Worm (Caenorhabditis elegans): Measurements from ENCODE around the gene R53.5.

Gene R53.5

ce11 chrII:9970438-9971092 lies at the start of gene R53.5:
Gene R53.5, minus strand, starts transcription at chrII:9970488.
- TF ChIP-seq mab-5 (tag; optimal IDR thresholded peaks at IDR 0.05) = no peak
- TF ChIP-seq unc-120 (tag; optimal IDR thresholded peaks at IDR 0.05; ENCODE audit: poor library complexity, severe bottlenecking) = no peak
- TF ChIP-seq ceh-83 (GFP tag; optimal IDR thresholded peaks at IDR 0.05) = no peak
- TF ChIP-seq blmp-1 (tag; optimal IDR thresholded peaks at IDR 0.05) = no peak
- TF ChIP-seq drap-1 (GFP tag; optimal IDR thresholded peaks at IDR 0.05) = no peak
- no peak for TF ChIP-seq unc-39 (tag; optimal IDR thresholded peaks at IDR 0.05)
- no peak for TF ChIP-seq nhr-2 (tag; optimal IDR thresholded peaks at IDR 0.05)
- no peak for TF ChIP-seq hlh-1 (tag; optimal IDR thresholded peaks at IDR 0.05)
- TF ChIP-seq flh-1 (GFP tag; optimal IDR thresholded peaks at IDR 0.05) = no peak
- TF ChIP-seq nhr-28 (tag; optimal IDR thresholded peaks at IDR 0.05) = no peak
- no peak for TF ChIP-seq M03D4.4 (tag; optimal IDR thresholded peaks at IDR 0.05)

ce11 chrII:10019669-10020068 lies 49.4 kb upstream of the R53.5 start:
- no peak for TF ChIP-seq lin-13 (tag; optimal IDR thresholded peaks at IDR 0.05)
- TF ChIP-seq nhr-28 (tag; optimal IDR thresholded peaks at IDR 0.05) = no peak
- no peak for TF ChIP-seq lsy-2 (tag; optimal IDR thresholded peaks at IDR 0.05)
- no peak for TF ChIP-seq nhr-76 (tag; optimal IDR thresholded peaks at IDR 0.05)
- no peak for TF ChIP-seq snpc-4 (tag; optimal IDR thresholded peaks at IDR 0.05)
- TF ChIP-seq ceh-83 (GFP tag; optimal IDR thresholded peaks at IDR 0.05) = no peak
- TF ChIP-seq sptf-1 (tag; optimal IDR thresholded peaks at IDR 0.05) = no peak
- no peak for TF ChIP-seq cnd-1 (tag; optimal IDR thresholded peaks at IDR 0.05)
- TF ChIP-seq zip-8 (tag; optimal IDR thresholded peaks at IDR 0.05) = no peak
- TF ChIP-seq nhr-2 (tag; optimal IDR thresholded peaks at IDR 0.05) = no peak

- no peak for TF ChIP-seq mab-5 (tag; optimal IDR thresholded peaks at IDR 0.05)
Observed at ce11 chrII:10017528-10017927, 47.2 kb upstream of the R53.5 start.

ce11 chrII:10016013-10016412 lies 45.7 kb upstream of the R53.5 start, which contains the start of gene lec-2:
Gene lec-2, minus strand, starts transcription at chrII:10016183.
- TF ChIP-seq lin-13 (tag; optimal IDR thresholded peaks at IDR 0.05) = no peak
- TF ChIP-seq bed-3 (GFP tag; optimal IDR thresholded peaks at IDR 0.05) = no peak
- TF ChIP-seq nhr-28 (tag; optimal IDR thresholded peaks at IDR 0.05) = no peak
- no peak for TF ChIP-seq nhr-12 (tag; optimal IDR thresholded peaks at IDR 0.05)
- TF ChIP-seq elt-1 (tag; optimal IDR thresholded peaks at IDR 0.05; ENCODE audit: borderline replicate concordance, insufficient read depth) = no peak
- TF ChIP-seq flh-1 (GFP tag; optimal IDR thresholded peaks at IDR 0.05) = no peak
- no peak for TF ChIP-seq cnd-1 (tag; optimal IDR thresholded peaks at IDR 0.05)
- TF ChIP-seq mep-1 (tag; optimal IDR thresholded peaks at IDR 0.05) = no peak
- TF ChIP-seq hlh-1 (tag; optimal IDR thresholded peaks at IDR 0.05) = no peak

ce11 chrII:10014384-10014783 lies 44.1 kb upstream of the R53.5 start:
- no peak for TF ChIP-seq elt-3 (tag; optimal IDR thresholded peaks at IDR 0.05)
- TF ChIP-seq lsy-2 (tag; optimal IDR thresholded peaks at IDR 0.05) = no peak
- no peak for TF ChIP-seq drap-1 (GFP tag; optimal IDR thresholded peaks at IDR 0.05)
- TF ChIP-seq nhr-76 (tag; optimal IDR thresholded peaks at IDR 0.05) = no peak
- TF ChIP-seq M03D4.4 (tag; optimal IDR thresholded peaks at IDR 0.05) = no peak
- TF ChIP-seq lin-32 (GFP tag; optimal IDR thresholded peaks at IDR 0.05) = no peak
- TF ChIP-seq zip-8 (tag; optimal IDR thresholded peaks at IDR 0.05) = no peak
- TF ChIP-seq lin-13 (tag; optimal IDR thresholded peaks at IDR 0.05) = no peak
- no peak for TF ChIP-seq blmp-1 (tag; optimal IDR thresholded peaks at IDR 0.05)
- no peak for TF ChIP-seq unc-39 (tag; optimal IDR thresholded peaks at IDR 0.05)
- no peak for TF ChIP-seq hlh-1 (tag; optimal IDR thresholded peaks at IDR 0.05)

- TF ChIP-seq nhr-12 (tag; optimal IDR thresholded peaks at IDR 0.05) (no peak), mep-1 (tag; optimal IDR thresholded peaks at IDR 0.05) (no peak), unc-39 (tag; optimal IDR thresholded peaks at IDR 0.05) (no peak), elt-3 (tag; optimal IDR thresholded peaks at IDR 0.05) (no peak), unc-62 (GFP tag; optimal IDR thresholded peaks at IDR 0.05) (no peak), bed-3 (GFP tag; optimal IDR thresholded peaks at IDR 0.05) (no peak), ceh-39 (tag; optimal IDR thresholded peaks at IDR 0.05) (no peak)
Observed at ce11 chrII:10012490-10012889, 42.2 kb upstream of the R53.5 start.

- TF ChIP-seq ztf-11 (tag; optimal IDR thresholded peaks at IDR 0.05) = no peak
- no peak for TF ChIP-seq lsy-2 (tag; optimal IDR thresholded peaks at IDR 0.05)
- TF ChIP-seq nhr-2 (tag; optimal IDR thresholded peaks at IDR 0.05) = no peak
- no peak for TF ChIP-seq flh-1 (GFP tag; optimal IDR thresholded peaks at IDR 0.05)
- TF ChIP-seq tbx-8 (GFP tag; optimal IDR thresholded peaks at IDR 0.05) = no peak
- TF ChIP-seq M03D4.4 (tag; optimal IDR thresholded peaks at IDR 0.05) = no peak
- TF ChIP-seq ceh-39 (tag; optimal IDR thresholded peaks at IDR 0.05) = no peak
- TF ChIP-seq unc-62 (GFP tag; optimal IDR thresholded peaks at IDR 0.05) = no peak
- no peak for TF ChIP-seq ceh-83 (GFP tag; optimal IDR thresholded peaks at IDR 0.05)
- TF ChIP-seq hlh-1 (tag; optimal IDR thresholded peaks at IDR 0.05) = no peak
- TF ChIP-seq nhr-237 (tag; optimal IDR thresholded peaks at IDR 0.05) = no peak
- TF ChIP-seq ham-2 (GFP tag; optimal IDR thresholded peaks at IDR 0.05) = no peak
Observed at ce11 chrII:10011733-10012132, 41.4 kb upstream of the R53.5 start.

Measured in whole organism, mixed stage, embryonic.